Fruit fly (Drosophila melanogaster) whole organism, wandering third instar larva: ENCODE results near the gene CG11977.

Experiments
- CG32264 ChIP-seq: fragments of 200-800 bp; sonication (Bioruptor generic); optimal IDR thresholded peaks from 2 replicates; lab custom pipeline; 2016; ENCODE audit warnings: missing biosample characterization, missing genetic modification characterization
- CG9705 ChIP-seq: fragments of 200-800 bp; sonication (Bioruptor generic); optimal IDR thresholded peaks from 2 replicates; lab custom pipeline; 2018; ENCODE audit warnings: missing biosample characterization, mild to moderate bottlenecking, missing genetic modification characterization
- GATAd ChIP-seq: sonication (Bioruptor generic); optimal IDR thresholded peaks from 2 replicates; lab custom pipeline; 2016; ENCODE audit warnings: missing biosample characterization, missing genetic modification characterization
- Hr78 ChIP-seq: fragments of >200 bp; optimal IDR thresholded peaks from 2 replicates; lab custom pipeline; 2017; ENCODE audit warnings: missing biosample characterization, missing genetic modification characterization
- OdsH ChIP-seq: fragments of 200-800 bp; sonication (Bioruptor generic); optimal IDR thresholded peaks from 2 replicates; lab custom pipeline; 2016; ENCODE audit warnings: missing biosample characterization, mild to moderate bottlenecking, missing genetic modification characterization
- Rel ChIP-seq, 2 experiments: fragments of 200-800 bp; sonication (Bioruptor generic) in 1 of 2; optimal IDR thresholded peaks; 2 replicates in 1 of 2; 3 replicates in 1 of 2; lab custom pipeline; 2016 to 2019; ENCODE audit warnings: mild to moderate bottlenecking in 2 of 2, missing biosample characterization in 2 of 2, missing genetic modification characterization in 2 of 2, moderate library complexity in 1 of 2
- dmrt93B ChIP-seq: fragments of 200-800 bp; sonication (Bioruptor generic); optimal IDR thresholded peaks from 2 replicates; lab custom pipeline; 2018; ENCODE audit warnings: missing biosample characterization, mild to moderate bottlenecking, missing genetic modification characterization
- dsf ChIP-seq: sonication (Bioruptor generic); optimal IDR thresholded peaks from 2 replicates; lab custom pipeline; 2016; ENCODE audit warnings: missing biosample characterization, missing genetic modification characterization, borderline replicate concordance
- jim ChIP-seq: fragments of 175-275, 200-325 bp; sonication (Bioruptor generic); optimal IDR thresholded peaks from 2 replicates; lab custom pipeline; 2016; ENCODE audit warnings: missing biosample characterization, mild to moderate bottlenecking, missing genetic modification characterization
- lola ChIP-seq: fragments of >200 bp; optimal IDR thresholded peaks from 2 replicates; lab custom pipeline; 2017; ENCODE audit warnings: missing biosample characterization, missing genetic modification characterization
- pan ChIP-seq: fragments of >200 bp; optimal IDR thresholded peaks from 2 replicates; lab custom pipeline; 2017
- rgr ChIP-seq: fragments of 200-800 bp; sonication (Bioruptor generic); optimal IDR thresholded peaks from 3 replicates; lab custom pipeline; 2016; ENCODE audit warnings: missing biosample characterization, mild to moderate bottlenecking, missing genetic modification characterization
- usp ChIP-seq: fragments of >200 bp; optimal IDR thresholded peaks from 2 replicates; lab custom pipeline; 2017; ENCODE audit warnings: missing biosample characterization, missing genetic modification characterization
- woc ChIP-seq: sonication (Bioruptor generic); optimal IDR thresholded peaks from 2 replicates; lab custom pipeline; 2016; ENCODE audit warnings: missing biosample characterization, mild to moderate bottlenecking, missing genetic modification characterization

DNA sequence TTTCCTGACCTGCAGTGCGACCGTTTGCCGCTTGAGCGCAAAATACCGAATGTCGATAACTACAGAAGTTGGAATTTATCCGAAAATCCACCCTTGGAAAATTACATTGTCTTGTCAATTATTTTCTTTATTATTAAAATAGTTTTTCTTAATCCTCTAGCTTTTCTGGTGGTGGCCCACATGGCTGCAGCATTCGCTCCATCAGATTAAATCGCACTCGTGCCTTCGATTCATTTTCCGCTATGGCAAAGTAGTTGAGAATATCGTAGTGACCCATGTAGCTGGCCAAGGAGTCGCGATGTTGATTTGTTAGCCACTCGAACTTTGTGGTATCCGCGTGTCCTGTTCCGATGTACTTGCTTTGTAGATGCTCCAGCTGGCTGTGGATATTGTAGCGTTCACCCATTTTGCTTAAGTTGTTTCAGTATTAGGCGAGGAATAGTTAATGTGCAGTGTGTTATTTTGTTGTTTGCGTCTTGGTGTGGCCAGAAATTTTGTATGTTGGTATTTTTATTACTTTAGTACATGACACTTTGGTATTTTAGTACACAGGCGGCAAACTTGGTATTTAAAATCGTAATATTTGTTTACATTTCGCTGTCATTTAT, 17.5 kb downstream of the CG11977 start, which contains the start of the genes Kcmf1, Sf3b5 and CG11986:
- TF ChIP-seq lola (GFP tag; lab: Kevin White, UChicago) (no peak), dsf (GFP tag; lab: Kevin White, UChicago) (no peak), usp (GFP tag; lab: Kevin White, UChicago) (no peak), Rel (GFP tag; optimal IDR thresholded peaks at IDR 0.05; lab: Kevin White, UChicago) (no peak), Rel (tag; optimal IDR thresholded peaks at IDR 0.05; lab: Kevin White, UChicago) (no peak), CG9705 (GFP tag; lab: Kevin White, UChicago) (no peak), woc (no peak), OdsH (GFP tag; lab: Kevin White, UChicago) (no peak), pan (lab: Kevin White, UChicago) (no peak), rgr (no peak), Hr78 (GFP tag; lab: Kevin White, UChicago) (no peak), jim (GFP tag; lab: Kevin White, UChicago) (no peak), dmrt93B (GFP tag; lab: Kevin White, UChicago) (no peak), GATAd (GFP tag; lab: Kevin White, UChicago) (no peak), CG32264 (no peak)
